Worm (Caenorhabditis elegans) whole organism, L2 larva: ENCODE results near the gene Y17G9A.3.

Experiments used
- Y55F3AM.14 ChIP-seq: fragments of 200-800 bp; sonication (Bioruptor generic); optimal IDR thresholded peaks from 2 replicates; lab custom pipeline; 2018; ENCODE audit warnings: mild to moderate bottlenecking, missing genetic modification characterization, missing compliant biosample characterization
- alr-1 ChIP-seq: fragments of 150-350 bp; optimal IDR thresholded peaks from 2 replicates; lab custom pipeline; 2014; ENCODE audit warnings: missing biosample characterization, missing genetic modification characterization
- elt-1 ChIP-seq: fragments of 150-350 bp; optimal IDR thresholded peaks from 2 replicates; lab custom pipeline; 2014; ENCODE audit warnings: missing biosample characterization, missing genetic modification characterization
- lin-13 ChIP-seq: fragments of 150-350 bp; optimal IDR thresholded peaks from 2 replicates; lab custom pipeline; 2014; ENCODE audit warnings: missing biosample characterization, missing genetic modification reagents, missing genetic modification characterization
- mab-5 ChIP-seq: fragments of 150-350 bp; optimal IDR thresholded peaks from 2 replicates; lab custom pipeline; 2014; ENCODE audit warnings: missing biosample characterization, missing genetic modification characterization
- mdl-1 ChIP-seq, 2 experiments: fragments of 150-350 bp in 1 of 2; sonication (generic microtip) in 1 of 2; optimal IDR thresholded peaks; 2 replicates each; lab custom pipeline; 2017; ENCODE audit warnings: missing biosample characterization in 2 of 2, missing genetic modification characterization in 2 of 2
- nhr-237 ChIP-seq: fragments of 150-350 bp; optimal IDR thresholded peaks from 2 replicates; lab custom pipeline; 2014; ENCODE audit warnings: missing biosample characterization, missing genetic modification characterization
- nhr-77 ChIP-seq: fragments of 150-350 bp; optimal IDR thresholded peaks from 2 replicates; lab custom pipeline; 2014; ENCODE audit warnings: missing biosample characterization, missing genetic modification characterization
- peb-1 ChIP-seq: fragments of 150-350 bp; optimal IDR thresholded peaks from 2 replicates; lab custom pipeline; 2014; ENCODE audit warnings: missing biosample characterization, missing genetic modification characterization
- sma-3 ChIP-seq: sonication (generic microtip); optimal IDR thresholded peaks from 2 replicates; lab custom pipeline; 2016; ENCODE audit warnings: missing genetic modification reagents, missing genetic modification characterization, missing compliant biosample characterization
- snpc-4 ChIP-seq: fragments of 150-350 bp; optimal IDR thresholded peaks from 2 replicates; lab custom pipeline; 2014; ENCODE audit warnings: missing biosample characterization, missing genetic modification characterization
- unc-55 ChIP-seq: fragments of 150-350 bp; sonication (generic microtip); optimal IDR thresholded peaks from 3 replicates; lab custom pipeline; 2014; ENCODE audit warnings: missing biosample characterization, missing genetic modification reagents, missing genetic modification characterization
- unc-62 ChIP-seq: fragments of 150-350 bp; optimal IDR thresholded peaks from 2 replicates; lab custom pipeline; 2014; ENCODE audit warnings: missing biosample characterization, missing genetic modification reagents, missing genetic modification characterization
- ztf-11 ChIP-seq: sonication (generic microtip); optimal IDR thresholded peaks from 2 replicates; lab custom pipeline; 2017; ENCODE audit warnings: missing biosample characterization, missing genetic modification characterization

- TF ChIP-seq elt-1 (no peak), mab-5 (tag; lab: Kevin White, UChicago) (no peak), unc-55 (GFP tag; lab: Kevin White, UChicago) (no peak), nhr-77 (tag; lab: Kevin White, UChicago) (no peak), sma-3 (GFP tag; lab: Kevin White, UChicago) (no peak), peb-1 (tag; lab: Kevin White, UChicago) (no peak), nhr-237 (tag; lab: Kevin White, UChicago) (no peak), ztf-11 (tag; lab: Kevin White, UChicago) (no peak), snpc-4 (tag; lab: Kevin White, UChicago) (no peak), mdl-1 (tag; optimal IDR thresholded peaks at IDR 0.05; lab: Kevin White, UChicago) (no peak), lin-13 (no peak), Y55F3AM.14 (GFP tag; lab: Kevin White, UChicago) (no peak), unc-62 (GFP tag; lab: Kevin White, UChicago) (no peak), alr-1 (no peak)
Observed at ce11 chrIV:4811863-4812262, 46.6 kb downstream of the Y17G9A.3 start, which contains the start of gene srw-95.
